Fruit fly (Drosophila melanogaster) whole organism, pupa: ENCODE measurements around the gene Tektin-A.

Experiments used
- CG10348 ChIP-seq: fragments of 200-800 bp; sonication (Bioruptor generic); IDR thresholded peaks from 2 replicates; pipeline ENCODE4 v1.3.6; 2022; ENCODE audit warnings: missing biosample characterization, missing genetic modification characterization
- CG12605 ChIP-seq: fragments of 200-800 bp; sonication (Bioruptor generic); IDR thresholded peaks from 2 replicates; pipeline ENCODE4 v1.3.6; 2022; ENCODE audit warnings: missing biosample characterization, missing genetic modification characterization
- CG13204 ChIP-seq: fragments of 200-800 bp; sonication (Bioruptor generic); optimal IDR thresholded peaks from 2 replicates; lab custom pipeline; 2018; ENCODE audit warnings: missing biosample characterization, mild to moderate bottlenecking, missing genetic modification characterization, moderate library complexity
- CG14655 ChIP-seq: fragments of 200-800 bp; sonication (Bioruptor generic); optimal IDR thresholded peaks from 3 replicates; lab custom pipeline; 2017; ENCODE audit warnings: mild to moderate bottlenecking, missing biosample characterization, missing genetic modification reagents, missing genetic modification characterization
- CG15710 ChIP-seq: fragments of 200-800 bp; sonication (Bioruptor generic); optimal IDR thresholded peaks from 2 replicates; lab custom pipeline; 2018; ENCODE audit warnings: missing biosample characterization, mild to moderate bottlenecking, missing genetic modification characterization, moderate library complexity
- CG17806 ChIP-seq: fragments of 200-800 bp; sonication (Bioruptor generic); optimal IDR thresholded peaks from 2 replicates; lab custom pipeline; 2018; ENCODE audit warnings: missing biosample characterization, mild to moderate bottlenecking, missing genetic modification characterization, moderate library complexity
- CG32121 ChIP-seq: fragments of 200-800 bp; sonication (Bioruptor generic); IDR thresholded peaks from 2 replicates; pipeline ENCODE4 v1.3.6; 2022; ENCODE audit warnings: missing biosample characterization, missing genetic modification characterization
- CG34367 ChIP-seq: fragments of 200-800 bp; sonication (Bioruptor generic); optimal IDR thresholded peaks from 2 replicates; lab custom pipeline; 2018; ENCODE audit warnings: missing biosample characterization, mild to moderate bottlenecking, missing genetic modification characterization
- CG4496 ChIP-seq: fragments of 200-800 bp; sonication (Bioruptor generic); IDR thresholded peaks from 3 replicates; pipeline ENCODE4 v1.3.6; 2022; ENCODE audit warnings: missing biosample characterization, missing genetic modification characterization
- CG8159 ChIP-seq: fragments of 200-800 bp; sonication (Bioruptor generic); optimal IDR thresholded peaks from 3 replicates; lab custom pipeline; 2018; ENCODE audit warnings: missing biosample characterization, mild to moderate bottlenecking, missing genetic modification characterization, moderate library complexity
- CG8301 ChIP-seq: fragments of 200-800 bp; sonication (Bioruptor generic); optimal IDR thresholded peaks from 2 replicates; lab custom pipeline; 2018; ENCODE audit warnings: missing biosample characterization, mild to moderate bottlenecking, missing genetic modification characterization
- CG9948 ChIP-seq: fragments of 200-800 bp; sonication (Bioruptor generic); optimal IDR thresholded peaks from 2 replicates; lab custom pipeline; 2018; ENCODE audit warnings: missing biosample characterization, mild to moderate bottlenecking, missing genetic modification characterization, moderate library complexity
- D1 ChIP-seq: fragments of 200-800 bp; sonication (Bioruptor generic); optimal IDR thresholded peaks from 2 replicates; lab custom pipeline; 2018; ENCODE audit warnings: missing biosample characterization, mild to moderate bottlenecking, missing genetic modification characterization, moderate library complexity
- EcR ChIP-seq: fragments of 200-800 bp; sonication (Bioruptor generic); optimal IDR thresholded peaks from 3 replicates; lab custom pipeline; 2019; ENCODE audit warnings: missing biosample characterization, missing genetic modification characterization, mild to moderate bottlenecking, moderate library complexity, missing genetic modification reagents
- Ets98B ChIP-seq: fragments of 200-800 bp; sonication (Bioruptor generic); IDR thresholded peaks from 2 replicates; pipeline ENCODE4 v1.3.6; 2022; ENCODE audit warnings: missing biosample characterization, missing genetic modification characterization
- Pif1A ChIP-seq: fragments of 200-800 bp; sonication (Bioruptor generic); optimal IDR thresholded peaks from 3 replicates; lab custom pipeline; 2016; ENCODE audit warnings: missing biosample characterization, missing genetic modification characterization
- Pif1B ChIP-seq: fragments of 200-800 bp; sonication (Bioruptor generic); optimal IDR thresholded peaks from 3 replicates; lab custom pipeline; 2016; ENCODE audit warnings: missing biosample characterization, missing genetic modification characterization
- Snoo ChIP-seq: fragments of 200-800 bp; sonication (Bioruptor generic); optimal IDR thresholded peaks from 3 replicates; lab custom pipeline; 2017; ENCODE audit warnings: missing biosample characterization, mild to moderate bottlenecking, missing genetic modification characterization, inconsistent platforms
- fd96Ca ChIP-seq: fragments of 200-800 bp; sonication (Bioruptor generic); IDR thresholded peaks from 3 replicates; pipeline ENCODE4 v1.3.6; 2022; ENCODE audit warnings: missing biosample characterization, missing genetic modification characterization
- gl ChIP-seq: fragments of 200-800 bp; sonication (Bioruptor generic); optimal IDR thresholded peaks from 2 replicates; lab custom pipeline; 2018; ENCODE audit warnings: missing biosample characterization, mild to moderate bottlenecking, missing genetic modification characterization
- rn ChIP-seq: fragments of 200-800 bp; sonication (Bioruptor generic); IDR thresholded peaks from 2 replicates; pipeline ENCODE4 v1.3.6; 2022; ENCODE audit warnings: missing biosample characterization, missing genetic modification characterization

Gene Tektin-A

DNA sequence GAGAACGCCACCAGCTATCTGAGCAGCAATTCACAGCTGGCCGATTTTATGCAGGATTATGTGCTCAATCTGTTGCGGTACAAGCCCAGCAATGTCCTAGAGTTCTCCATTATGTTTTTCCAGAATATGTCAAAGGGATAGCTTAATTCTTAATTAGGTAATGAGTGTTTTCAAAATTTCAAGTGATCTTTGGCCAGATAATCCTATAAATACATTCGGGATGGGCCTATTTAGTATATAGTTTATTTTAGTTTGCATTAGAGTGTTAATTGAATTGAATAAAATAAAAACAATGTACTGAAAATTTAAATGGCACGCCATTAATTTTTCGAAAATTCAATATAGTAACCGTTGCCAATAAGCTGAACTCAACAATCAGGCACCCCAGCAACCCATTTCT, at the start of gene Tektin-A:
Tektin-A (plus strand) TSS at position 301 of the 400 bp plus-strand sequence.
- TF ChIP-seq rn (GFP tag; lab: Robert Waterston, UW) (no peak), fd96Ca (GFP tag; lab: Robert Waterston, UW) (no peak), CG12605 (GFP tag; lab: Robert Waterston, UW) (no peak), D1 (tag; lab: Kevin White, UChicago) (no peak), CG13204 (no peak), CG34367 (tag; lab: Kevin White, UChicago) (no peak), CG10348 (GFP tag; lab: Robert Waterston, UW) (no peak), Pif1B (GFP tag; lab: Kevin White, UChicago) (no peak), CG8301 (tag; lab: Kevin White, UChicago) (no peak), gl (no peak), CG4496 (no peak), CG9948 (tag; lab: Kevin White, UChicago) (no peak)
- TF ChIP-seq, all 21 proteins: peak for 0

DNA sequence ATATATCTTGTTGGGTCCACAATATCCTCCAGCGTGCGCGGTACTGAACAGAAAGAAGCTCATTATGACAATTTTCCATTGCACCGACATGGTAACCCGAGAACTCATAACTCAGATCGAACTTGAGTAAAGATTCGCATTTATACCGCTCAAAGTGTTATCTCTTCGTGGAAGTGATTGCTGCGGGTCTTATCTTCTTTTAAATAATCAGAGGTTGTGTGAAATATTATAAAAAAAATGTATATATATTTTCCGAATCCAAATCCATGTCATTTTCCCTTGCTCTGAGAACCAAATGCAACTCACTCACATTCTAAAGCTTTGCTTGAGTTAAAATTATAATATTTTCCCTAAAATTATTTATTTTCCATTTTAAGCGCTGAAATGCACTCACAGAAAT, 41.9 kb upstream of the Tektin-A start, which contains the start of gene CG42876:
CG42876 (minus strand) TSS at position 101 of the 400 bp plus-strand sequence.
- TF ChIP-seq CG12605 (GFP tag; lab: Robert Waterston, UW) (no peak), Ets98B (GFP tag; lab: Robert Waterston, UW) (no peak), CG4496 (no peak), rn (GFP tag; lab: Robert Waterston, UW) (no peak), Snoo (no peak), CG13204 (no peak), EcR (no peak), CG9948 (tag; lab: Kevin White, UChicago) (no peak), CG14655 (no peak), CG34367 (tag; lab: Kevin White, UChicago) (no peak), fd96Ca (GFP tag; lab: Robert Waterston, UW) (no peak), CG32121 (GFP tag; lab: Robert Waterston, UW) (no peak)

DNA sequence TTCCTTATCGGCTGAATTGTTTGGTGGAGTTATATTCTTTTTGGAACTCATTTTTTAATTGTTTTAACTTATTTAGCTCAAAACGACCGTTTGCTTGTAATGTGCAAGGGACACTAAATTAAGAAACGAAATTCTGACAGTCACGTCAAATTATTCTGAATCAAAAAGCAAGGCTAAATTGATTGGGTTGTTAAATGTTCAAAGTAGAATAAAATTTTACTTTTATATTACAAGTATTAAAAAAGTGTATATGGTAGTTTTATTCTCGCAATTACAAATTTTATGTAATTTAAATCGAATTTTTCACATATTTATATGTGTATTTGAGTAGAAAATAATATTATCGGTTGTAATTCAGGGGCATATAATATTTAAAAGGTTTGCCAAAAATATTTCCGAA, 18.4 kb upstream of the Tektin-A start, which contains the start of gene CG18518:
CG18518 (minus strand) TSS at position 101 of the 400 bp plus-strand sequence.
- TF ChIP-seq Ets98B (GFP tag; lab: Robert Waterston, UW) = no peak
- no peak for TF ChIP-seq fd96Ca (GFP tag; lab: Robert Waterston, UW)
- no peak for TF ChIP-seq rn (GFP tag; lab: Robert Waterston, UW)
- TF ChIP-seq gl = no peak
- TF ChIP-seq CG32121 (GFP tag; lab: Robert Waterston, UW) = no peak
- TF ChIP-seq CG12605 (GFP tag; lab: Robert Waterston, UW) = no peak
- TF ChIP-seq CG14655 = no peak

DNA sequence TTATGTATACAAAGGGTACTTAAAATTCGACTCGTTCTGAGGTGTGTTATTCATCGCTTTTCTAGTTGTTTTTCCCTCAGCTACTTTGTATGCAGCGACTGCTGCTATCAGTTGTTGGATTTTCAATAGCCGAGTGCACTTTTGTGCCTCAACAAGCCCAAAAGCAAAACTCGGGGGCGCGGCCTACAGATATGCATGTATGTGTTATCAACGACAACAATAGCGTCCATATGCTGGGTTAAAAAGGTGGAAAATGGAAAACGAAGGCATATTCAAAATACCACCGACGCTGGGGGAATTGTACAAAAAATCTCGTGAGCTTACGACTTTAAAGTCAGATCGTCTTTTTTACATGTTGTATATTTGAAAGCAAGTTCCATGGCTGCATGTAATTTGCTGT, 7.3 kb upstream of the Tektin-A start:
- TF ChIP-seq CG17806 (no peak), CG14655 (no peak), CG4496 (no peak), rn (GFP tag; lab: Robert Waterston, UW) (no peak), gl (no peak), Pif1A (no peak), fd96Ca (GFP tag; lab: Robert Waterston, UW) (no peak), CG15710 (tag; lab: Kevin White, UChicago) (no peak), CG10348 (GFP tag; lab: Robert Waterston, UW) (no peak), CG32121 (GFP tag; lab: Robert Waterston, UW) (no peak), Pif1B (GFP tag; lab: Kevin White, UChicago) (no peak), CG8159 (tag; lab: Kevin White, UChicago) (no peak), CG12605 (GFP tag; lab: Robert Waterston, UW) (no peak), EcR (no peak), CG9948 (tag; lab: Kevin White, UChicago) (no peak), CG34367 (tag; lab: Kevin White, UChicago) (no peak), CG13204 (no peak), Ets98B (GFP tag; lab: Robert Waterston, UW) (no peak), D1 (tag; lab: Kevin White, UChicago) (no peak)
- TF ChIP-seq, all 21 proteins: peak for 0

DNA sequence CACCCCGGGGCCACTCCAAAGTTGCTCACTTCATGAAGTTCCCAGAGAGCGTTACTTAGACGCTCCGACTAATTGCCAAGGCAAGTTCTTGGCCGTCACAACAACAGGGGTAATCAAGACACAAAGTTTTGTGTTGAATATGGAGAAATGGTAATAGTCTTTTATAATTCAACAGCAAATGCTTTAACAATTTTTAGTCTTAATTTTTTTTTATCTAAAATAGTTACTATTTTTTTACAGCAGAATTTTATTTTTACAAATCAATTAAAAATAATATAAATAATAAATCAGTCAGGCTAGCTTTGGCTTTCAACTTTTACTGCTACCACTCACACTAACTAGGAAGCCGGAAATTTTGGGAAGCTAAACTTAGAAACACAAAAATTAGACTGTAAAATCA, 1.6 kb upstream of the Tektin-A start, which contains the start of gene CG13243:
CG13243 (plus strand) TSS at position 301 of the 400 bp plus-strand sequence.
- no peak for TF ChIP-seq Pif1B (GFP tag; lab: Kevin White, UChicago)
- no peak for TF ChIP-seq CG14655
- TF ChIP-seq CG4496 = no peak
- no peak for TF ChIP-seq Snoo
- TF ChIP-seq CG8159 (tag; lab: Kevin White, UChicago) = no peak
- TF ChIP-seq CG15710 (tag; lab: Kevin White, UChicago) = no peak
- TF ChIP-seq CG8301 (tag; lab: Kevin White, UChicago) = no peak
- TF ChIP-seq CG12605 (GFP tag; lab: Robert Waterston, UW) = no peak
- no peak for TF ChIP-seq CG13204
- TF ChIP-seq Pif1A = no peak

DNA sequence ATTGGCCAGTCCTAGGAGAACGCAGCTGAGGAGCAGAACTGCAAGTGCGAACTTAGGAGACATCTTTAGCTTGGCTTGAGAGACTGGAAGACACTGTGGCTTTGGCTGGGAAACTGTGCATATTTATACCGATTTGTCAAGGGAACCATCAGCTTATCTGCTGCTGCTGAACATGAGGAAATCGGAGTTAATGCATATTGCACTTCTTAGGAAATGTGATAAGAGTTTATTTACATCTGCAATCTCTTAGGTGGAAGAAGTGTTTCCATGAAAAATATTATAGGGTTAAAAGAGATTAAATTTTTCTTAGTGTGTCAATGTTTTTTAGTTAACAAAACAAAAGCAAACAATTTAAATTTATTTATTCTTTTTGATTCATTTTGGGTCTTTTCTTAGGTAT, 11.4 kb downstream of the Tektin-A start, which contains the start of gene CG42792:
CG42792 (minus strand) TSS at position 101 of the 400 bp plus-strand sequence.
- TF ChIP-seq CG9948 (tag; lab: Kevin White, UChicago) (no peak), fd96Ca (GFP tag; lab: Robert Waterston, UW) (no peak), CG13204 (no peak), CG8159 (tag; lab: Kevin White, UChicago) (no peak), rn (GFP tag; lab: Robert Waterston, UW) (no peak), gl (no peak), D1 (tag; lab: Kevin White, UChicago) (no peak), Pif1B (GFP tag; lab: Kevin White, UChicago) (no peak), Pif1A (no peak), Ets98B (GFP tag; lab: Robert Waterston, UW) (no peak), CG14655 (no peak), CG15710 (tag; lab: Kevin White, UChicago) (no peak), CG32121 (GFP tag; lab: Robert Waterston, UW) (no peak), CG17806 (no peak), EcR (no peak)
- TF ChIP-seq, all 21 proteins: peak for 0
